Worm (Caenorhabditis elegans) whole organism, L1 larva: ENCODE results near the gene F44E2.3.

ENCODE experiments used
- C34B4.2 ChIP-seq: sonication (generic microtip); optimal IDR thresholded peaks from 2 replicates; lab custom pipeline; 2017; ENCODE audit warnings: mild to moderate bottlenecking, missing genetic modification characterization, missing compliant biosample characterization
- F16B12.6 ChIP-seq: fragments of 150-350 bp; optimal IDR thresholded peaks from 2 replicates; lab custom pipeline; 2014; ENCODE audit warnings: missing biosample characterization, missing genetic modification characterization
- Y116A8C.19 ChIP-seq: sonication (generic microtip); optimal IDR thresholded peaks from 2 replicates; lab custom pipeline; 2016; ENCODE audit warnings: missing compliant biosample characterization, missing genetic modification characterization, borderline replicate concordance
- alr-1 ChIP-seq: fragments of 200-800 bp; sonication (Bioruptor generic); optimal IDR thresholded peaks from 2 replicates; lab custom pipeline; 2018; ENCODE audit warnings: borderline replicate concordance, mild to moderate bottlenecking, missing genetic modification characterization, missing compliant biosample characterization
- aly-2 ChIP-seq: fragments of 150-350 bp; optimal IDR thresholded peaks from 2 replicates; lab custom pipeline; 2014; ENCODE audit warnings: missing biosample characterization, missing genetic modification characterization
- ama-1 ChIP-seq: fragments of 150-350 bp; optimal IDR thresholded peaks from 2 replicates; lab custom pipeline; 2014
- ceh-63 ChIP-seq: fragments of 200-800 bp; sonication (Bioruptor generic); optimal IDR thresholded peaks from 2 replicates; lab custom pipeline; 2018; ENCODE audit warnings: mild to moderate bottlenecking, missing genetic modification characterization, missing compliant biosample characterization
- ceh-88 ChIP-seq: fragments of 200-800 bp; sonication (Bioruptor generic); IDR thresholded peaks from 2 replicates; pipeline ENCODE4 v1.3.6; 2022; ENCODE audit warnings: missing genetic modification characterization, missing compliant biosample characterization
- dpl-1 ChIP-seq, 3 experiments: fragments of 150-350 bp in 2 of 3; sonication (generic microtip) in 1 of 3; optimal IDR thresholded peaks; 2 replicates each; lab custom pipeline; 2014 to 2017; ENCODE audit warnings: missing biosample characterization in 3 of 3, missing genetic modification characterization in 3 of 3, missing genetic modification reagents in 3 of 3
- dsc-1 ChIP-seq: sonication (generic microtip); optimal IDR thresholded peaks from 2 replicates; lab custom pipeline; 2016; ENCODE audit warnings: mild to moderate bottlenecking, missing genetic modification characterization, missing compliant biosample characterization
- efl-1 ChIP-seq, 4 experiments: fragments of 150-350 bp; optimal IDR thresholded peaks in 3 of 4; peaks in 1 of 4; 1 replicate in 1 of 4; 2 replicates in 3 of 4; lab custom pipeline; 2014; ENCODE audit warnings: missing biosample characterization in 2 of 4, missing genetic modification characterization in 2 of 4, missing genetic modification reagents in 2 of 4
- efl-3 ChIP-seq: fragments of 200-800 bp; sonication (Bioruptor generic); optimal IDR thresholded peaks from 2 replicates; lab custom pipeline; 2018; ENCODE audit warnings: mild to moderate bottlenecking, missing genetic modification characterization, missing compliant biosample characterization
- egl-13 ChIP-seq: sonication (generic microtip); optimal IDR thresholded peaks from 2 replicates; lab custom pipeline; 2016; ENCODE audit warnings: missing genotype, missing genetic modification reagents, missing genetic modification characterization, missing compliant biosample characterization
- elt-2 ChIP-seq: sonication (generic microtip); optimal IDR thresholded peaks from 2 replicates; lab custom pipeline; 2016; ENCODE audit warnings: missing genetic modification characterization, mild to moderate bottlenecking, inconsistent platforms, missing compliant biosample characterization, missing genetic modification reagents
- ets-5 ChIP-seq: fragments of 200-800 bp; sonication (Bioruptor generic); IDR thresholded peaks from 2 replicates; pipeline ENCODE4 v1.3.6; 2022; ENCODE audit warnings: missing genetic modification characterization, missing compliant biosample characterization
- grh-1 ChIP-seq: fragments of 200-800 bp; sonication (Bioruptor generic); IDR thresholded peaks from 2 replicates; pipeline ENCODE4 v1.3.6; 2022; ENCODE audit warnings: missing genetic modification reagents, missing genetic modification characterization, missing compliant biosample characterization
- hlh-17 ChIP-seq: fragments of 200-800 bp; sonication (Bioruptor generic); optimal IDR thresholded peaks from 2 replicates; lab custom pipeline; 2018; ENCODE audit warnings: missing genetic modification characterization, mild to moderate bottlenecking, missing compliant biosample characterization, moderate library complexity, borderline replicate concordance
- hlh-4 ChIP-seq: sonication (generic microtip); optimal IDR thresholded peaks from 2 replicates; lab custom pipeline; 2016; ENCODE audit warnings: mild to moderate bottlenecking, missing genetic modification characterization, missing compliant biosample characterization
- isw-1 ChIP-seq: fragments of 200-800 bp; sonication (Bioruptor generic); IDR thresholded peaks from 2 replicates; pipeline ENCODE4 v1.3.6; 2022; ENCODE audit warnings: missing genetic modification characterization, missing compliant biosample characterization
- jun-1 ChIP-seq: fragments of 150-350 bp; optimal IDR thresholded peaks from 2 replicates; lab custom pipeline; 2014; ENCODE audit warnings: missing biosample characterization, missing genetic modification reagents, missing genetic modification characterization
- lin-13 ChIP-seq: fragments of 150-350 bp; optimal IDR thresholded peaks from 2 replicates; lab custom pipeline; 2014; ENCODE audit warnings: missing biosample characterization, missing genetic modification reagents, missing genetic modification characterization
- lin-14 ChIP-seq: fragments of 200-800 bp; sonication (Bioruptor generic); optimal IDR thresholded peaks from 2 replicates; lab custom pipeline; 2018; ENCODE audit warnings: mild to moderate bottlenecking, missing genetic modification characterization, moderate library complexity, missing compliant biosample characterization
- lin-15B ChIP-seq: fragments of 150-350 bp; sonication (generic microtip); optimal IDR thresholded peaks from 3 replicates; lab custom pipeline; 2014; ENCODE audit warnings: missing biosample characterization, missing genetic modification characterization
- lin-35 ChIP-seq, 2 experiments: fragments of 150-350 bp; optimal IDR thresholded peaks; 2 replicates each; lab custom pipeline; 2014; ENCODE audit warnings: missing biosample characterization in 2 of 2, missing genetic modification characterization in 2 of 2, missing genetic modification reagents in 2 of 2
- lir-3 ChIP-seq: sonication (generic microtip); optimal IDR thresholded peaks from 2 replicates; lab custom pipeline; 2016; ENCODE audit warnings: mild to moderate bottlenecking, missing genetic modification characterization, moderate library complexity, missing compliant biosample characterization; ENCODE audit not compliant: poor library complexity
- lsy-2 ChIP-seq, 2 experiments: fragments of 150-350 bp; optimal IDR thresholded peaks; 2 replicates each; lab custom pipeline; 2014; ENCODE audit warnings: missing biosample characterization in 2 of 2, missing genetic modification characterization in 2 of 2
- mab-9 ChIP-seq: fragments of 200-800 bp; sonication (Bioruptor generic); IDR thresholded peaks from 2 replicates; pipeline ENCODE4 v1.3.6; 2022; ENCODE audit warnings: missing genetic modification reagents, missing genetic modification characterization, missing compliant biosample characterization
- mef-2 ChIP-seq: fragments of 150-350 bp; optimal IDR thresholded peaks from 2 replicates; lab custom pipeline; 2014; ENCODE audit warnings: missing biosample characterization, missing genetic modification characterization
- mep-1 ChIP-seq: fragments of 150-350 bp; optimal IDR thresholded peaks from 2 replicates; lab custom pipeline; 2014; ENCODE audit warnings: missing biosample characterization, missing genetic modification characterization
- nhr-11 ChIP-seq: fragments of 150-350 bp; optimal IDR thresholded peaks from 2 replicates; lab custom pipeline; 2014; ENCODE audit warnings: missing biosample characterization, missing genetic modification characterization
- nhr-20 ChIP-seq: sonication (generic microtip); optimal IDR thresholded peaks from 2 replicates; lab custom pipeline; 2016; ENCODE audit warnings: mild to moderate bottlenecking, missing genetic modification characterization, missing compliant biosample characterization
- nhr-47 ChIP-seq: sonication (generic microtip); optimal IDR thresholded peaks from 2 replicates; lab custom pipeline; 2016; ENCODE audit warnings: mild to moderate bottlenecking, missing genetic modification characterization, moderate library complexity, missing compliant biosample characterization
- nhr-71 ChIP-seq: sonication (generic microtip); optimal IDR thresholded peaks from 2 replicates; lab custom pipeline; 2016; ENCODE audit warnings: mild to moderate bottlenecking, missing genetic modification characterization, moderate library complexity, missing compliant biosample characterization
- nhr-77 ChIP-seq: fragments of 150-350 bp; optimal IDR thresholded peaks from 2 replicates; lab custom pipeline; 2014; ENCODE audit warnings: missing biosample characterization, missing genetic modification characterization
- pqm-1 ChIP-seq: sonication (generic microtip); optimal IDR thresholded peaks from 3 replicates; lab custom pipeline; 2017; ENCODE audit warnings: missing biosample characterization, missing genetic modification characterization
- rnt-1 ChIP-seq: sonication (generic microtip); optimal IDR thresholded peaks from 2 replicates; lab custom pipeline; 2016; ENCODE audit warnings: mild to moderate bottlenecking, missing genetic modification characterization, moderate library complexity, missing compliant biosample characterization
- snu-23 ChIP-seq: sonication (generic microtip); optimal IDR thresholded peaks from 2 replicates; lab custom pipeline; 2016; ENCODE audit warnings: missing genetic modification characterization, missing compliant biosample characterization
- sptf-1 ChIP-seq: fragments of 150-350 bp; optimal IDR thresholded peaks from 2 replicates; lab custom pipeline; 2014; ENCODE audit warnings: missing biosample characterization, missing genetic modification characterization
- sup-37 ChIP-seq: fragments of 200-800 bp; sonication (Bioruptor generic); optimal IDR thresholded peaks from 2 replicates; lab custom pipeline; 2018; ENCODE audit warnings: mild to moderate bottlenecking, missing genetic modification characterization, missing compliant biosample characterization
- tbx-2 ChIP-seq: sonication (generic microtip); optimal IDR thresholded peaks from 2 replicates; lab custom pipeline; 2016; ENCODE audit warnings: missing genetic modification characterization, missing compliant biosample characterization
- unc-130 ChIP-seq: fragments of 150-350 bp; optimal IDR thresholded peaks from 2 replicates; lab custom pipeline; 2017; ENCODE audit warnings: missing biosample characterization, missing genetic modification characterization, inconsistent platforms
- unc-30 ChIP-seq: sonication (generic microtip); optimal IDR thresholded peaks from 2 replicates; lab custom pipeline; 2017; ENCODE audit warnings: missing biosample characterization, missing genetic modification characterization
- unc-62 ChIP-seq: fragments of 150-350 bp; optimal IDR thresholded peaks from 2 replicates; lab custom pipeline; 2014; ENCODE audit warnings: missing biosample characterization, missing genetic modification reagents, missing genetic modification characterization
- unc-98 ChIP-seq: fragments of 200-800 bp; sonication (Bioruptor generic); IDR thresholded peaks from 2 replicates; pipeline ENCODE4 v1.3.6; 2022; ENCODE audit warnings: missing genetic modification characterization, missing compliant biosample characterization
- vab-15 ChIP-seq: sonication (generic microtip); optimal IDR thresholded peaks from 2 replicates; lab custom pipeline; 2017; ENCODE audit warnings: missing genotype, mild to moderate bottlenecking, missing genetic modification characterization, missing compliant biosample characterization
- xbp-1 ChIP-seq: sonication (generic microtip); optimal IDR thresholded peaks from 2 replicates; lab custom pipeline; 2016; ENCODE audit warnings: missing genetic modification characterization, missing compliant biosample characterization
- zag-1 ChIP-seq: fragments of 150-350 bp; optimal IDR thresholded peaks from 2 replicates; lab custom pipeline; 2014; ENCODE audit warnings: missing biosample characterization, missing genetic modification characterization

The F44E2.3 gene

ce11 chrIII:8824556-8824955, 4.5 kb downstream of the F44E2.3 start:
- TF ChIP-seq efl-3 (GFP tag; lab: Kevin White, UChicago) (no peak), unc-62 (GFP tag; lab: Kevin White, UChicago) (no peak), unc-30 (no peak), isw-1 (GFP tag; lab: Robert Waterston, UW) (no peak), mab-9 (GFP tag; lab: Robert Waterston, UW) (no peak), F16B12.6 (tag; lab: Kevin White, UChicago) (no peak), ets-5 (GFP tag; lab: Robert Waterston, UW) (no peak), nhr-77 (tag; lab: Kevin White, UChicago) (no peak), alr-1 (tag; lab: Kevin White, UChicago) (no peak), xbp-1 (tag; lab: Kevin White, UChicago) (no peak), lir-3 (tag; lab: Kevin White, UChicago) (no peak), ceh-88 (GFP tag; lab: Robert Waterston, UW) (no peak), nhr-71 (tag; lab: Kevin White, UChicago) (no peak), unc-130 (tag; lab: Kevin White, UChicago) (no peak), hlh-17 (GFP tag; lab: Kevin White, UChicago) (no peak), Y116A8C.19 (tag; lab: Kevin White, UChicago) (no peak), pqm-1 (tag; lab: Kevin White, UChicago) (no peak)

- TF ChIP-seq nhr-47 (tag; lab: Kevin White, UChicago) = no peak
- no peak for TF ChIP-seq zag-1
- TF ChIP-seq sup-37 = no peak
- no peak for TF ChIP-seq efl-1 (optimal IDR thresholded peaks at IDR 0.05; lab: Kevin White, UChicago)
- no peak for TF ChIP-seq efl-1 (GFP tag; optimal IDR thresholded peaks at IDR 0.05 in 1 of 2; lab: Kevin White, UChicago)
- TF ChIP-seq lir-3 (tag; lab: Kevin White, UChicago) = no peak
- no peak for TF ChIP-seq C34B4.2 (tag; lab: Kevin White, UChicago)
- TF ChIP-seq lin-14 (GFP tag; lab: Kevin White, UChicago) = no peak
- no peak for TF ChIP-seq sptf-1 (tag; lab: Kevin White, UChicago)
- no peak for TF ChIP-seq hlh-17 (GFP tag; lab: Kevin White, UChicago)
- no peak for TF ChIP-seq nhr-71 (tag; lab: Kevin White, UChicago)
- TF ChIP-seq tbx-2 = no peak
- TF ChIP-seq unc-62 (GFP tag; lab: Kevin White, UChicago) = no peak
- TF ChIP-seq, all 84 proteins: peak for 0
Measured at ce11 chrIII:8818599-8818998, 10.5 kb downstream of the F44E2.3 start, which contains the start of gene pat-2. Gene pat-2, plus strand, starts transcription at chrIII:8818899.

- TF ChIP-seq nhr-11 (tag; lab: Kevin White, UChicago) = no peak
- TF ChIP-seq grh-1 = no peak
- TF ChIP-seq dpl-1 (GFP tag; optimal IDR thresholded peaks at IDR 0.05; lab: Kevin White, UChicago) = no peak
- peak; percentile 67 for TF ChIP-seq lin-14 (GFP tag; lab: Kevin White, UChicago)
- no peak for TF ChIP-seq vab-15 (tag; lab: Kevin White, UChicago)
- peak in 1 of 2 experiments; percentile 40 for TF ChIP-seq lsy-2 (tag; optimal IDR thresholded peaks at IDR 0.05; lab: Kevin White, UChicago)
- TF ChIP-seq unc-98 (GFP tag; lab: Robert Waterston, UW) = no peak
- peak; percentile 58 for TF ChIP-seq nhr-71 (tag; lab: Kevin White, UChicago)
- TF ChIP-seq elt-2 (tag; lab: Kevin White, UChicago) = no peak
- no peak for TF ChIP-seq unc-30
- TF ChIP-seq alr-1 (tag; lab: Kevin White, UChicago) = no peak
- no peak for TF ChIP-seq mep-1 (tag; lab: Kevin White, UChicago)
- no peak for TF ChIP-seq mef-2 (tag; lab: Kevin White, UChicago)
- no peak for TF ChIP-seq hlh-4 (tag; lab: Kevin White, UChicago)
- TF ChIP-seq lin-15B (tag; lab: Kevin White, UChicago) = no peak
- no peak for TF ChIP-seq ceh-88 (GFP tag; lab: Robert Waterston, UW)
- peak; percentile 56 for TF ChIP-seq rnt-1 (tag; lab: Kevin White, UChicago)
- TF ChIP-seq jun-1 (tag; lab: Kevin White, UChicago) = no peak
- TF ChIP-seq nhr-20 = peak; percentile 15
- no peak for TF ChIP-seq ceh-63 (GFP tag; lab: Kevin White, UChicago)
- no peak for TF ChIP-seq sup-37
- TF ChIP-seq dsc-1 = peak; percentile 42
- no peak for TF ChIP-seq ama-1 (lab: Kevin White, UChicago)
- TF ChIP-seq nhr-77 (tag; lab: Kevin White, UChicago) = no peak
- TF ChIP-seq lin-13 (GFP tag; lab: Kevin White, UChicago) = no peak
- no peak for TF ChIP-seq ets-5 (GFP tag; lab: Robert Waterston, UW)
- no peak for TF ChIP-seq aly-2 (tag; lab: Kevin White, UChicago)
- TF ChIP-seq snu-23 (GFP tag; lab: Kevin White, UChicago) = peak; percentile 35
- no peak for TF ChIP-seq egl-13 (tag; lab: Kevin White, UChicago)
- peak in 1 of 2 experiments; percentile 25 for TF ChIP-seq lin-35 (GFP tag; optimal IDR thresholded peaks at IDR 0.05; lab: Kevin White, UChicago)
Measured at ce11 chrIII:8815699-8816098, 13.4 kb downstream of the F44E2.3 start.
